Worm (Caenorhabditis elegans) whole organism, L3 larva: Measurements from ENCODE around the gene F34H10.5.

Source experiments
- R02D3.7 ChIP-seq: fragments of 150-350 bp; optimal IDR thresholded peaks from 2 replicates; lab custom pipeline; 2014; ENCODE audit warnings: missing biosample characterization, missing genetic modification characterization
- ZK546.5 ChIP-seq: sonication (generic microtip); optimal IDR thresholded peaks from 2 replicates; lab custom pipeline; 2017; ENCODE audit warnings: missing biosample characterization, missing genetic modification characterization
- ceh-16 ChIP-seq: sonication (generic microtip); optimal IDR thresholded peaks from 2 replicates; lab custom pipeline; 2017; ENCODE audit warnings: missing biosample characterization, missing genetic modification characterization
- ceh-82 ChIP-seq: fragments of 150-350 bp; optimal IDR thresholded peaks from 2 replicates; lab custom pipeline; 2014; ENCODE audit warnings: missing biosample characterization, missing genetic modification characterization
- ceh-9 ChIP-seq: sonication (generic microtip); optimal IDR thresholded peaks from 2 replicates; lab custom pipeline; 2018; ENCODE audit warnings: missing biosample characterization, missing genetic modification characterization
- egl-27 ChIP-seq: sonication (generic microtip); optimal IDR thresholded peaks from 4 replicates; lab custom pipeline; 2017; ENCODE audit warnings: missing biosample characterization, missing genetic modification reagents, missing genetic modification characterization
- egl-5 ChIP-seq: fragments of 150-350 bp; optimal IDR thresholded peaks from 2 replicates; lab custom pipeline; 2017; ENCODE audit warnings: missing biosample characterization, missing genetic modification reagents, missing genetic modification characterization, inconsistent platforms
- fos-1 ChIP-seq: fragments of 150-350 bp; optimal IDR thresholded peaks from 2 replicates; lab custom pipeline; 2014; ENCODE audit warnings: missing biosample characterization, missing genetic modification characterization
- nhr-11 ChIP-seq: fragments of 150-350 bp; optimal IDR thresholded peaks from 2 replicates; lab custom pipeline; 2014; ENCODE audit warnings: missing biosample characterization, missing genetic modification characterization
- nhr-76 ChIP-seq: fragments of 150-350 bp; sonication (generic microtip); optimal IDR thresholded peaks from 5 replicates; lab custom pipeline; 2014; ENCODE audit warnings: missing biosample characterization, missing genetic modification characterization
- pha-4 ChIP-seq: fragments of 150-350 bp; optimal IDR thresholded peaks from 2 replicates; lab custom pipeline; 2014; ENCODE audit warnings: missing biosample characterization, missing genetic modification reagents, missing genetic modification characterization
- unc-39 ChIP-seq: sonication (generic microtip); optimal IDR thresholded peaks from 4 replicates; lab custom pipeline; 2017; ENCODE audit warnings: missing biosample characterization, missing genetic modification characterization
- unc-62 ChIP-seq: fragments of 150-350 bp; sonication (generic microtip); optimal IDR thresholded peaks from 4 replicates; lab custom pipeline; 2014; ENCODE audit warnings: missing biosample characterization, missing genetic modification reagents, missing genetic modification characterization
- ztf-11 ChIP-seq: fragments of 150-350 bp; optimal IDR thresholded peaks from 2 replicates; lab custom pipeline; 2014; ENCODE audit warnings: missing biosample characterization, missing genetic modification characterization

DNA sequence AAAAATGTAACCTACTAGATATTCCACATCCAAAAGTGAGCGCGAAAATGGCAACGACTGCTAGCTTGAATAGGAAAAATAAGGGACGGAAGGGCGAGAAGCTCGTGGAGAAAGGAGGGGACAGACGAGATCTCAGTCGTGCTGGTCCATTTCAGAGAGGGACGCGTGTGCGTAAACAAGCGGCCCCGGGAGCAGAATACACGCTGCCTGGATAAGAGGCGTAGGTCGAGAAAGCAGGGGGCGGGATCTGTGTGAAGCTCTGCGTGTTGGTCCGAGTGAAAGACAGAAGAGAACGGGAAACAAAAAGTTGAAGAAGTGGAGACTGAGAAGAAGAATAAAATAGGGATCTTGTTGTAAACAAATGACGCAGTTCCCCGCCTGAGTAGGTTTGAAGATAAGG is 33.1 kb downstream of the F34H10.5 start, which contains the start of gene T14B1.1:
- TF ChIP-seq ZK546.5 (tag; lab: Kevin White, UChicago) = no peak
- no peak for TF ChIP-seq nhr-76 (tag; lab: Kevin White, UChicago)
- TF ChIP-seq ceh-16 (tag; lab: Kevin White, UChicago) = no peak
- no peak for TF ChIP-seq R02D3.7 (tag; lab: Kevin White, UChicago)
- no peak for TF ChIP-seq nhr-11 (tag; lab: Kevin White, UChicago)
- TF ChIP-seq egl-27 (tag; lab: Kevin White, UChicago) = no peak
- TF ChIP-seq unc-62 = no peak
- TF ChIP-seq ztf-11 (tag; lab: Kevin White, UChicago) = no peak
- no peak for TF ChIP-seq fos-1 (tag; lab: Kevin White, UChicago)
- TF ChIP-seq pha-4 (tag; lab: Kevin White, UChicago) = no peak
- no peak for TF ChIP-seq unc-39 (tag; lab: Kevin White, UChicago)
- TF ChIP-seq ceh-82 (tag; lab: Kevin White, UChicago) = no peak
- TF ChIP-seq ceh-9 (tag; lab: Kevin White, UChicago) = no peak
- no peak for TF ChIP-seq egl-5 (tag; lab: Kevin White, UChicago)
